Worm (Caenorhabditis elegans): ENCODE data around the gene C25F9.4.

Gene C25F9.4

ce11 chrV:19416475-19416874 is at the start of gene C25F9.4, which contains the start of gene C25F9.9:
Gene C25F9.4, minus strand, starts transcription at chrV:19416575.
Gene C25F9.9, plus strand, starts transcription at chrV:19416611.
- TF ChIP-seq unc-62 (GFP tag; optimal IDR thresholded peaks at IDR 0.05), result no peak

ce11 chrV:19462612-19463011 is 46.2 kb upstream of the C25F9.4 start, which contains the start of gene Y43F8B.25:
Gene Y43F8B.25, plus strand, starts transcription at chrV:19462912.
- no peak for TF ChIP-seq unc-62 (GFP tag; optimal IDR thresholded peaks at IDR 0.05)

ce11 chrV:19462020-19462419 is 45.6 kb upstream of the C25F9.4 start, which contains the start of gene Y43F8B.15:
Gene Y43F8B.15, minus strand, starts transcription at chrV:19462120.
- no peak for TF ChIP-seq unc-62 (GFP tag; optimal IDR thresholded peaks at IDR 0.05)

ce11 chrV:19457120-19457519 is 40.7 kb upstream of the C25F9.4 start, which contains the start of gene Y43F8B.24:
Gene Y43F8B.24, plus strand, starts transcription at chrV:19457420.
- no peak for TF ChIP-seq unc-62 (GFP tag; optimal IDR thresholded peaks at IDR 0.05)

ce11 chrV:19455650-19456049 is 39.3 kb upstream of the C25F9.4 start, which contains the start of the genes Y43F8B.13 and Y43F8B.14:
Gene Y43F8B.13, plus strand, starts transcription at chrV:19455950.
Gene Y43F8B.14, minus strand, starts transcription at chrV:19455971.
- TF ChIP-seq unc-62 (GFP tag; optimal IDR thresholded peaks at IDR 0.05), result no peak

- no peak for TF ChIP-seq unc-62 (GFP tag; optimal IDR thresholded peaks at IDR 0.05)
Measured at ce11 chrV:19449544-19449943, 33.2 kb upstream of the C25F9.4 start, which contains the start of gene M04C3.5. Gene M04C3.5, plus strand, starts transcription at chrV:19449733.

ce11 chrV:19448805-19449204 is 32.4 kb upstream of the C25F9.4 start, which contains the start of gene M04C3.2:
Gene M04C3.2, minus strand, starts transcription at chrV:19448905.
- TF ChIP-seq unc-62 (GFP tag; optimal IDR thresholded peaks at IDR 0.05), result no peak

ce11 chrV:19445442-19445841 is 29.1 kb upstream of the C25F9.4 start, which contains the start of gene M04C3.1:
Gene M04C3.1, minus strand, starts transcription at chrV:19445605.
- TF ChIP-seq unc-62 (GFP tag; optimal IDR thresholded peaks at IDR 0.05), result no peak

ce11 chrV:19443599-19443998 is 27.2 kb upstream of the C25F9.4 start:
- no peak for TF ChIP-seq unc-62 (GFP tag; optimal IDR thresholded peaks at IDR 0.05)

ce11 chrV:19436307-19436706 is 19.9 kb upstream of the C25F9.4 start, which contains the start of gene C25F9.14:
Gene C25F9.14, plus strand, starts transcription at chrV:19436484.
- TF ChIP-seq unc-62 (GFP tag; optimal IDR thresholded peaks at IDR 0.05), result no peak

- no peak for TF ChIP-seq unc-62 (GFP tag; optimal IDR thresholded peaks at IDR 0.05)
Measured at ce11 chrV:19433806-19434437, 17.5 kb upstream of the C25F9.4 start, which contains the start of gene C25F9.16. Gene C25F9.16, plus strand, starts transcription at chrV:19434387.

- TF ChIP-seq unc-62 (GFP tag; optimal IDR thresholded peaks at IDR 0.05), result no peak
Measured at ce11 chrV:19432972-19433371, 16.6 kb upstream of the C25F9.4 start, which contains the start of gene C25F9.11. Gene C25F9.11, minus strand, starts transcription at chrV:19433072.

ce11 chrV:19432030-19432429 is 15.7 kb upstream of the C25F9.4 start:
- no peak for TF ChIP-seq unc-62 (GFP tag; optimal IDR thresholded peaks at IDR 0.05)

- TF ChIP-seq unc-62 (GFP tag; optimal IDR thresholded peaks at IDR 0.05), result no peak
Measured at ce11 chrV:19431036-19431435, 14.7 kb upstream of the C25F9.4 start, which contains the start of gene srw-85. Gene srw-85, minus strand, starts transcription at chrV:19431136.

ce11 chrV:19430351-19430913 is 14.1 kb upstream of the C25F9.4 start:
- no peak for TF ChIP-seq unc-62 (GFP tag; optimal IDR thresholded peaks at IDR 0.05)

ce11 chrV:19429605-19430004 is 13.2 kb upstream of the C25F9.4 start:
- no peak for TF ChIP-seq unc-62 (GFP tag; optimal IDR thresholded peaks at IDR 0.05)

- TF ChIP-seq unc-62 (GFP tag; optimal IDR thresholded peaks at IDR 0.05), result no peak
Measured at ce11 chrV:19428936-19429335, 12.6 kb upstream of the C25F9.4 start.

Data from whole organism, dauer.